Fruit fly (Drosophila melanogaster) whole organism, wandering third instar larva: ENCODE results near the gene CG10165.
A peak's percentile ranks its signal among the peaks of the same experiment; 100 is the strongest.

Source experiments
- Abd-B ChIP-seq: fragments of >200 bp; optimal IDR thresholded peaks from 2 replicates; lab custom pipeline; 2017; ENCODE audit warnings: missing biosample characterization, missing genetic modification characterization
- CG32264 ChIP-seq: fragments of 200-800 bp; sonication (Bioruptor generic); optimal IDR thresholded peaks from 2 replicates; lab custom pipeline; 2016; ENCODE audit warnings: missing biosample characterization, missing genetic modification characterization
- CG9705 ChIP-seq: fragments of 200-800 bp; sonication (Bioruptor generic); optimal IDR thresholded peaks from 2 replicates; lab custom pipeline; 2018; ENCODE audit warnings: missing biosample characterization, mild to moderate bottlenecking, missing genetic modification characterization
- CrebA ChIP-seq: fragments of 200-800 bp; sonication (Bioruptor generic); optimal IDR thresholded peaks from 2 replicates; lab custom pipeline; 2016; ENCODE audit warnings: missing biosample characterization, mild to moderate bottlenecking, missing genetic modification characterization, borderline replicate concordance
- Dfd ChIP-seq: fragments of >200 bp; optimal IDR thresholded peaks from 2 replicates; lab custom pipeline; 2017; ENCODE audit warnings: missing biosample characterization, missing genetic modification characterization
- Dif ChIP-seq: fragments of 200-275, 200-300 bp; sonication (Bioruptor generic); optimal IDR thresholded peaks from 2 replicates; lab custom pipeline; 2018; ENCODE audit warnings: missing biosample characterization, missing genetic modification characterization; ENCODE audit not compliant: partially characterized antibody
- GATAd ChIP-seq: sonication (Bioruptor generic); optimal IDR thresholded peaks from 2 replicates; lab custom pipeline; 2016; ENCODE audit warnings: missing biosample characterization, missing genetic modification characterization
- HLH106 ChIP-seq: fragments of 200-800 bp; optimal IDR thresholded peaks from 3 replicates; lab custom pipeline; 2019; ENCODE audit warnings: missing biosample characterization, mild to moderate bottlenecking, missing genetic modification characterization, moderate library complexity
- Hnf4 ChIP-seq: fragments of 200-800 bp; sonication (Bioruptor generic); optimal IDR thresholded peaks from 2 replicates; lab custom pipeline; 2016; ENCODE audit warnings: missing biosample characterization, mild to moderate bottlenecking, missing genetic modification characterization
- Hr78 ChIP-seq: fragments of >200 bp; optimal IDR thresholded peaks from 2 replicates; lab custom pipeline; 2017; ENCODE audit warnings: missing biosample characterization, missing genetic modification characterization
- Hr83 ChIP-seq: fragments of 200-300 bp; sonication (Bioruptor generic); optimal IDR thresholded peaks from 2 replicates; lab custom pipeline; 2016; ENCODE audit warnings: missing biosample characterization, mild to moderate bottlenecking, missing genetic modification characterization, moderate library complexity; ENCODE audit not compliant: poor library complexity, severe bottlenecking
- Jra ChIP-seq: sonication (Bioruptor generic); optimal IDR thresholded peaks from 2 replicates; lab custom pipeline; 2016; ENCODE audit warnings: missing biosample characterization, missing genetic modification characterization
- Mio ChIP-seq: sonication (Bioruptor generic); optimal IDR thresholded peaks from 2 replicates; lab custom pipeline; 2016; ENCODE audit warnings: missing biosample characterization, missing genetic modification characterization
- Myc ChIP-seq: fragments of >200 bp; optimal IDR thresholded peaks from 2 replicates; lab custom pipeline; 2017
- N ChIP-seq: fragments of >200 bp; optimal IDR thresholded peaks from 2 replicates; lab custom pipeline; 2018; ENCODE audit warnings: missing biosample characterization, missing external identifiers, missing genetic modification characterization
- OdsH ChIP-seq: fragments of 200-800 bp; sonication (Bioruptor generic); optimal IDR thresholded peaks from 2 replicates; lab custom pipeline; 2016; ENCODE audit warnings: missing biosample characterization, mild to moderate bottlenecking, missing genetic modification characterization
- Rel ChIP-seq, 2 experiments: fragments of 200-800 bp; sonication (Bioruptor generic) in 1 of 2; optimal IDR thresholded peaks; 2 replicates in 1 of 2; 3 replicates in 1 of 2; lab custom pipeline; 2016 to 2019; ENCODE audit warnings: mild to moderate bottlenecking in 2 of 2, missing biosample characterization in 2 of 2, missing genetic modification characterization in 2 of 2, moderate library complexity in 1 of 2
- Sp1 ChIP-seq: fragments of 200-800 bp; sonication (Bioruptor generic); optimal IDR thresholded peaks from 3 replicates; lab custom pipeline; 2019; ENCODE audit warnings: missing biosample characterization, mild to moderate bottlenecking, missing genetic modification characterization, moderate library complexity
- Vsx2 ChIP-seq: fragments of 200-300, 225-300 bp; sonication (Bioruptor generic); optimal IDR thresholded peaks from 2 replicates; lab custom pipeline; 2018; ENCODE audit warnings: missing biosample characterization, missing genetic modification characterization; ENCODE audit not compliant: partially characterized antibody
- br ChIP-seq: fragments of 200-800 bp; sonication (Bioruptor generic); optimal IDR thresholded peaks from 2 replicates; lab custom pipeline; 2016; ENCODE audit warnings: missing biosample characterization, missing genetic modification characterization
- brk ChIP-seq: fragments of 200-800 bp; sonication (Bioruptor generic); optimal IDR thresholded peaks from 2 replicates; lab custom pipeline; 2016; ENCODE audit warnings: missing biosample characterization, mild to moderate bottlenecking, missing genetic modification characterization
- dl ChIP-seq, 2 experiments: fragments of 175-275, 200-275 bp in 1 of 2; fragments of 200-275 bp in 1 of 2; sonication (Bioruptor generic); optimal IDR thresholded peaks; lab custom pipeline; 2018; ENCODE audit warnings: mild to moderate bottlenecking in 2 of 2, missing biosample characterization in 2 of 2, missing genetic modification characterization in 2 of 2, moderate library complexity in 2 of 2; ENCODE audit not compliant: partially characterized antibody in 2 of 2, insufficient read depth in 1 of 2
- dmrt93B ChIP-seq: fragments of 200-800 bp; sonication (Bioruptor generic); optimal IDR thresholded peaks from 2 replicates; lab custom pipeline; 2018; ENCODE audit warnings: missing biosample characterization, mild to moderate bottlenecking, missing genetic modification characterization
- dsf ChIP-seq: sonication (Bioruptor generic); optimal IDR thresholded peaks from 2 replicates; lab custom pipeline; 2016; ENCODE audit warnings: missing biosample characterization, missing genetic modification characterization, borderline replicate concordance
- ey ChIP-seq: fragments of 200-800 bp; sonication (Bioruptor generic); optimal IDR thresholded peaks from 2 replicates; lab custom pipeline; 2016; ENCODE audit warnings: missing biosample characterization, missing genetic modification characterization
- foxo ChIP-seq, 2 experiments: fragments of 200-800 bp; sonication (Bioruptor generic); optimal IDR thresholded peaks; 2 replicates in 1 of 2; 3 replicates in 1 of 2; lab custom pipeline; 2016 to 2017; ENCODE audit warnings: missing biosample characterization in 2 of 2, missing genetic modification characterization in 2 of 2
- fru ChIP-seq: fragments of 200-800 bp; sonication (Bioruptor generic); optimal IDR thresholded peaks from 3 replicates; lab custom pipeline; 2016; ENCODE audit warnings: missing biosample characterization, mild to moderate bottlenecking, missing genetic modification characterization
- h ChIP-seq: fragments of 200-800 bp; sonication (Bioruptor generic); optimal IDR thresholded peaks from 3 replicates; lab custom pipeline; 2016; ENCODE audit warnings: missing biosample characterization, mild to moderate bottlenecking, missing genetic modification characterization
- jim ChIP-seq: fragments of 175-275, 200-325 bp; sonication (Bioruptor generic); optimal IDR thresholded peaks from 2 replicates; lab custom pipeline; 2016; ENCODE audit warnings: missing biosample characterization, mild to moderate bottlenecking, missing genetic modification characterization
- lola ChIP-seq: fragments of >200 bp; optimal IDR thresholded peaks from 2 replicates; lab custom pipeline; 2017; ENCODE audit warnings: missing biosample characterization, missing genetic modification characterization
- pan ChIP-seq: fragments of >200 bp; optimal IDR thresholded peaks from 2 replicates; lab custom pipeline; 2017
- psq ChIP-seq: fragments of 200-800 bp; sonication (Bioruptor generic); optimal IDR thresholded peaks from 3 replicates; lab custom pipeline; 2017; ENCODE audit warnings: missing biosample characterization, mild to moderate bottlenecking, missing genetic modification characterization, moderate library complexity
- rgr ChIP-seq: fragments of 200-800 bp; sonication (Bioruptor generic); optimal IDR thresholded peaks from 3 replicates; lab custom pipeline; 2016; ENCODE audit warnings: missing biosample characterization, mild to moderate bottlenecking, missing genetic modification characterization
- sage ChIP-seq: fragments of 200-800 bp; sonication (Bioruptor generic); optimal IDR thresholded peaks from 2 replicates; lab custom pipeline; 2016; ENCODE audit warnings: missing biosample characterization, mild to moderate bottlenecking, missing genetic modification characterization
- sv ChIP-seq: fragments of 200-800 bp; sonication (Bioruptor generic); optimal IDR thresholded peaks from 3 replicates; lab custom pipeline; 2016; ENCODE audit warnings: missing biosample characterization, missing genetic modification characterization
- tai ChIP-seq: sonication (Bioruptor generic); optimal IDR thresholded peaks from 2 replicates; lab custom pipeline; 2016; ENCODE audit warnings: missing biosample characterization, missing genetic modification characterization
- usp ChIP-seq: fragments of >200 bp; optimal IDR thresholded peaks from 2 replicates; lab custom pipeline; 2017; ENCODE audit warnings: missing biosample characterization, missing genetic modification characterization

CG10165 gene

DNA sequence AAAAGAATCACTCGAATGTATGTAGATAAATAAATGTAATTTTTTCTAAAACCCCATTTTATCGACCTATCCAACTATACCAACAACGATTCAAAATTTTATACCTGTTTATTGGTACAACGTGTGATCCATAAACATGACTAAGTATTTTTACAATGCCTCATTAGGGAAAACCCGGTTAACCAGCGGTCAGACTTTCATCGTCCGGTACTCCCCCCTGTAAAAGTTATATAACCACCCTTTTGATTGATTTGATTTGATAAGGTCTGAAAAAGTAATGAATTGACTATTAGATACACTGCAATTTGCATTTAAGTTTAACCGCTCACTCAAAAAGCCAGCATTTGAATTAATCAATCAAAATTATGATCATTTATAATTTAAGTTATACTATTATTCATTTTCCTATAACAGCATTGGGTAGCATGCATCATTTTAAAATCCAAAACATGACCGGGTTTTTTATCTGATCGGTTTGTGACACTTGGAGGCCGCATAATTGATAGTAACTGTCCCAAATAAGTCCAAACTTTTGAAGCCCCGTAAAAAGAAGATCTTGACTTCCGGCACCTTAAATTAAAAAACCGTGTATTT is 37.3 kb upstream of the CG10165 start:
- TF ChIP-seq ey (GFP tag; lab: Kevin White, UChicago) (no peak), Rel (GFP tag; optimal IDR thresholded peaks at IDR 0.05; lab: Kevin White, UChicago) (no peak), Rel (tag; optimal IDR thresholded peaks at IDR 0.05; lab: Kevin White, UChicago) (peak; percentile 86)

DNA sequence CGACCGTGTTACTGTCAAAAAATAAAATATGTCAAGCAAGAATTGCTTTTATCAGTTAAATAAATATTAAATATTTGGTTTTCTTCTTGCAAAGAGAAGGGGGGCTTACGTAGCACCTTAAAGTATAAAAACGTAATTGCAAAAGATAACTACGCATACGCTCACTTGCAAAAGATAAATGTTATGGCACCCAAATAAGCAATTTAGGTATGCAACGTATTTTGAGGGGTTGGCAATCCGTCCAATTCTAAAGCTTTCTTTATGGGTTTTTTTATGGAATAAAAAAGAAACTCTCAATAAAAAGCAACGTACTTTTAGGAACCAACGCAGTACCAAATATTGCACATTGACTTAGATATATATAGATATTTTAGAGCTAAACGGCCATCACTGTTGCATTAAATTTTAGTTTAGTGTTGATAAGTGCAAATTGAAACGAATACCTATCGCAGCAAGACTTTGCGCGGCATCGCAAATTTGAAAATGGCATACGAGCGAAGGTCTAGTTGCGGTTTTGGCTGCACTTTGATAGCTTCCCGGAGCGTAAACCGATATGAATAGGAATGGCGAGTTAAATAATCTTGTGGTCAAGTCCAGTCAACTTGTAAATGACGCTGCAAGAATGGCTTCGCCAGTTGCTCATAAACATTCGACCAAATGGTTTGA is 35.3 kb upstream of the CG10165 start, which contains the start of gene CG13077:
TSS of gene CG13077 (plus strand) at position 631 of the 666 bp plus-strand sequence.
- TF ChIP-seq jim (GFP tag; lab: Kevin White, UChicago) (no peak), Dif (peak; percentile 28), Myc (lab: Kevin White, UChicago) (peak; percentile 75)

DNA sequence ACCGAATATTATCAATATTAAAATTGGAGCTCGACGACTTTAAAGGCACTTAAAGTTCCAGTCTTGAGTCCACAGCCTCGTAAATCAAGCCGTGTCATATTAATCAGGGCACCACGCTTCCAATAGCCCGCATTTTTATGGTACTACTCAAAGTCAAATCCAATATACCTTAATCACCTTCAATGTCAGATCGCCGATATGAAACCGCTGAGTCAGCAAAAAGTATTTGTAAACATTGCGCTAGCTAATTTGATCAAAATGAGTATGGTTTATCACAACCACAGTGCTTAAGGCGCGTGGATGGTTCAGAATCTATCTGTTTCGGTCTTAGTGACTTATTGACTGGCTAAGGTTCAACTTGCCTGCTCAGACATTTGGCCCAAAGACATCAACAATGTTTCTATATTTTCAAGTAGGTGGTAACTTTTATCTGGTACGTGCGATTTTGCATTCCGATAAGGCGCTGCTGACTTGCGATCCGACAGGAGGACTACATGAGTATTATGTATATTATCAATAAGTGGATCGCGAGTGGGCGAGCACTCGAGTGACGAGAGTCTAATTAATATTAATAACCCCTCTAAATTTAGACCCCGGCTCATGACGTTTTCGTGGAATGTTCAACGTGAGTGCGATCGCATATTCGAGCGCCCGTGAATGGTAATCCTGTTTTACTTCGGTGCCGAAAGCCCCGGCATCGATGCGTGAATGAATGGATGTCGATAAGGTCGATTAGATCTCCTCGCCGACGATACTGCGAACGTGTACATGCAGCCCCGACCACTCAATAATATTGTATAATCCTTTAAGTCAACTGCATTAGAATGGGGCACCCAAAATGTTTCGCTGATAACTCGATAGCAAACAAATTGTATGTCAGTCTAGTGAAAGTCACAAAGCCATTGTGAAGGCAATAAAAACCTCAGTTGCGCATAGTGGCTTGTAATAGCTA is 33.2 kb upstream of the CG10165 start, which contains the start of gene CG13078:
TSS of gene CG13078 (plus strand) at position 902 of the 952 bp plus-strand sequence.
- TF ChIP-seq h = peak; percentile 16
- no peak for TF ChIP-seq sage (GFP tag; lab: Kevin White, UChicago)
- TF ChIP-seq CrebA (GFP tag; lab: Kevin White, UChicago) = no peak

DNA sequence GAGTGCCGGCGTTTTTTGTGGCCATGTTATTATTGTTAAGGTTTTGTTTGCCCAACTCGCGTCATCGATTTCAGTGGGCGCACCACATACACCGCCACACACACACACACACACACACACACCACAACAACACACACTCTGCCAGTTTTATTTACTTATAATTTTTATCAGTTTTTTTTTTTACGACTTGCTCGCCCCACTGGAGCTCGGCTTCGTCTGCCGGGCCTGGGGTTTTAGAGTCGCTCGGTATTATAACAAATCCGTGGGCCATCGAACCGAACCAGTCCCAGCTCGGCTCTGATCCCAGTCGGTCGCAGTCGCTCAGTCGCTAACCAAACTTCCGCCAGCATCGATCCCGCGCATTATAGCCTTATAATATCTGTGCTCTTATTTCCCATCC is 19.3 kb upstream of the CG10165 start:
- TF ChIP-seq Rel (GFP tag; optimal IDR thresholded peaks at IDR 0.05; lab: Kevin White, UChicago) (peak; percentile 17), Rel (tag; optimal IDR thresholded peaks at IDR 0.05; lab: Kevin White, UChicago) (peak; percentile 82), sv (GFP tag; lab: Kevin White, UChicago) (no peak), lola (GFP tag; lab: Kevin White, UChicago) (no peak), CG32264 (GFP tag; lab: Kevin White, UChicago) (no peak), jim (GFP tag; lab: Kevin White, UChicago) (no peak), Hr83 (peak; percentile 42), Hnf4 (no peak), Mio (GFP tag; lab: Kevin White, UChicago) (no peak), tai (no peak), Dif (peak; percentile 8), GATAd (no peak), Sp1 (GFP tag; lab: Kevin White, UChicago) (no peak), Myc (lab: Kevin White, UChicago) (no peak), usp (no peak), dl (GFP tag; optimal IDR thresholded peaks at IDR 0.05; lab: Kevin White, UChicago; ENCODE audit: insufficient read depth in 1 of 2, partially characterized antibody in 2 of 2) (no peak), CrebA (GFP tag; lab: Kevin White, UChicago) (no peak), h (peak; percentile 37), pan (lab: Kevin White, UChicago) (no peak), dmrt93B (GFP tag; lab: Kevin White, UChicago) (no peak), fru (GFP tag; lab: Kevin White, UChicago) (peak; percentile 56), rgr (no peak), dsf (GFP tag; lab: Kevin White, UChicago) (no peak), psq (peak; percentile 49), N (GFP tag; lab: Kevin White, UChicago) (no peak), Dfd (GFP tag; lab: Kevin White, UChicago) (no peak), CG9705 (no peak), Abd-B (GFP tag; lab: Kevin White, UChicago) (no peak), OdsH (GFP tag; lab: Kevin White, UChicago) (peak; percentile 1), Vsx2 (peak; percentile 16), brk (GFP tag; lab: Kevin White, UChicago) (no peak), Hr78 (GFP tag; lab: Kevin White, UChicago) (no peak), foxo (GFP tag; optimal IDR thresholded peaks at IDR 0.05; lab: Kevin White, UChicago) (no peak), sage (GFP tag; lab: Kevin White, UChicago) (no peak), ey (GFP tag; lab: Kevin White, UChicago) (no peak), br (GFP tag; lab: Kevin White, UChicago) (peak; percentile 64), Jra (peak; percentile 6), HLH106 (no peak)
